Fruit fly (Drosophila melanogaster) whole organism, embryonic: ENCODE measurements around the gene ND-B18.

Source experiments
- B-H2 ChIP-seq: fragments of 200-800 bp; sonication (Bioruptor generic); optimal IDR thresholded peaks from 2 replicates; lab custom pipeline; 2018; ENCODE audit warnings: missing biosample characterization, mild to moderate bottlenecking, missing genetic modification characterization
- CG10267 ChIP-seq: fragments of 200-800 bp; sonication (Bioruptor generic); optimal IDR thresholded peaks from 2 replicates; lab custom pipeline; 2018; ENCODE audit warnings: missing biosample characterization, mild to moderate bottlenecking, missing genetic modification characterization, moderate library complexity
- CG11456 ChIP-seq: fragments of 200-800 bp; sonication (Bioruptor generic); IDR thresholded peaks from 3 replicates; pipeline ENCODE4 v1.3.6; 2022; ENCODE audit warnings: missing biosample characterization, missing genetic modification characterization
- CG13287 ChIP-seq: fragments of 200-800 bp; sonication (Bioruptor generic); IDR thresholded peaks from 2 replicates; pipeline ENCODE4 v1.3.6; 2022; ENCODE audit warnings: missing biosample characterization, missing genetic modification characterization; ENCODE audit not compliant: partially characterized antibody
- CG13624 ChIP-seq: fragments of 200-800 bp; sonication (Bioruptor generic); optimal IDR thresholded peaks from 2 replicates; lab custom pipeline; 2016; ENCODE audit warnings: missing biosample characterization, missing genetic modification characterization
- CG14050 ChIP-seq: fragments of 200-800 bp; sonication (Bioruptor generic); IDR thresholded peaks from 3 replicates; pipeline ENCODE4 v1.3.6; 2022; ENCODE audit warnings: missing biosample characterization, missing genetic modification characterization
- CG15514 ChIP-seq: fragments of 200-800 bp; sonication (Bioruptor generic); optimal IDR thresholded peaks from 3 replicates; lab custom pipeline; 2017; ENCODE audit warnings: missing biosample characterization, missing genetic modification characterization, mild to moderate bottlenecking, moderate library complexity, missing genetic modification reagents
- CG16779 ChIP-seq: fragments of 200-800 bp; sonication (Bioruptor generic); IDR thresholded peaks from 2 replicates; pipeline ENCODE4 v1.3.6; 2022; ENCODE audit warnings: missing biosample characterization, missing genetic modification characterization
- CG17186 ChIP-seq: fragments of 200-800 bp; sonication (Bioruptor generic); optimal IDR thresholded peaks from 3 replicates; lab custom pipeline; 2017; ENCODE audit warnings: missing biosample characterization, missing genetic modification reagents, missing genetic modification characterization
- CG17612 ChIP-seq: fragments of 200-800 bp; sonication (Bioruptor generic); IDR thresholded peaks from 2 replicates; pipeline ENCODE4 v1.3.6; 2022; ENCODE audit warnings: missing biosample characterization, missing genetic modification characterization
- CG1832 ChIP-seq: fragments of 200-800 bp; sonication (Bioruptor generic); optimal IDR thresholded peaks from 2 replicates; lab custom pipeline; 2017; ENCODE audit warnings: missing biosample characterization, mild to moderate bottlenecking, missing genetic modification characterization, inconsistent platforms
- CG18476 ChIP-seq: fragments of 200-800 bp; sonication (Bioruptor generic); optimal IDR thresholded peaks from 2 replicates; lab custom pipeline; 2016; ENCODE audit warnings: missing biosample characterization, mild to moderate bottlenecking, missing genetic modification characterization
- CG18619 ChIP-seq: fragments of 200-800 bp; sonication (Bioruptor generic); optimal IDR thresholded peaks from 3 replicates; lab custom pipeline; 2017; ENCODE audit warnings: missing biosample characterization, mild to moderate bottlenecking, missing genetic modification characterization
- CG31388 ChIP-seq: fragments of 200-800 bp; sonication (Bioruptor generic); optimal IDR thresholded peaks from 2 replicates; lab custom pipeline; 2016; ENCODE audit warnings: missing biosample characterization, missing genetic modification characterization
- CG34422 ChIP-seq: fragments of 200-800 bp; sonication (Bioruptor generic); IDR thresholded peaks from 3 replicates; pipeline ENCODE4 v1.3.6; 2022; ENCODE audit warnings: missing biosample characterization, missing genetic modification characterization
- CG4707 ChIP-seq: fragments of 200-800 bp; sonication (Bioruptor generic); optimal IDR thresholded peaks from 2 replicates; lab custom pipeline; 2018; ENCODE audit warnings: missing biosample characterization, mild to moderate bottlenecking, missing genetic modification characterization, moderate library complexity
- CG7963 ChIP-seq: fragments of 200-800 bp; sonication (Bioruptor generic); IDR thresholded peaks from 3 replicates; pipeline ENCODE4 v1.3.6; 2022; ENCODE audit warnings: missing biosample characterization, missing genetic modification characterization; ENCODE audit not compliant: partially characterized antibody
- CG8290 ChIP-seq, 3 experiments: fragments of 200-800 bp; sonication (Bioruptor generic); optimal IDR thresholded peaks; 2 replicates each; lab custom pipeline; 2016 to 2019; ENCODE audit warnings: missing biosample characterization in 3 of 3, missing genetic modification characterization in 3 of 3, mild to moderate bottlenecking in 2 of 3, moderate library complexity in 1 of 3
- CG8478 ChIP-seq: fragments of >200 bp; optimal IDR thresholded peaks from 2 replicates; lab custom pipeline; 2018
- CG8944 ChIP-seq: fragments of 200-800 bp; sonication (Bioruptor generic); optimal IDR thresholded peaks from 3 replicates; lab custom pipeline; 2016; ENCODE audit warnings: missing biosample characterization, missing genetic modification characterization
- CG9727 ChIP-seq: fragments of 200-800 bp; sonication (Bioruptor generic); optimal IDR thresholded peaks from 3 replicates; lab custom pipeline; 2017; ENCODE audit warnings: missing biosample characterization, mild to moderate bottlenecking, missing genetic modification characterization
- CG9797 ChIP-seq: fragments of 200-800 bp; sonication (Bioruptor generic); optimal IDR thresholded peaks from 3 replicates; lab custom pipeline; 2018; ENCODE audit warnings: missing biosample characterization, mild to moderate bottlenecking, missing genetic modification characterization
- CoRest ChIP-seq: fragments of 200-800 bp; sonication (Bioruptor generic); optimal IDR thresholded peaks from 3 replicates; lab custom pipeline; 2018; ENCODE audit warnings: missing biosample characterization, mild to moderate bottlenecking, missing genetic modification characterization, moderate library complexity
- CrebB ChIP-seq: fragments of 200-800 bp; sonication (Bioruptor generic); optimal IDR thresholded peaks from 3 replicates; lab custom pipeline; 2018; ENCODE audit warnings: missing biosample characterization, mild to moderate bottlenecking, missing genetic modification characterization
- Doc3 ChIP-seq: fragments of 200-800 bp; sonication (Bioruptor generic); IDR thresholded peaks from 3 replicates; pipeline ENCODE4 v1.3.6; 2022; ENCODE audit warnings: missing biosample characterization, missing genetic modification characterization; ENCODE audit not compliant: partially characterized antibody
- Dp ChIP-seq: fragments of 200-800 bp; sonication (Bioruptor generic); optimal IDR thresholded peaks from 2 replicates; lab custom pipeline; 2018; ENCODE audit warnings: missing biosample characterization, mild to moderate bottlenecking, missing genetic modification characterization, moderate library complexity
- Eip74EF ChIP-seq, 2 experiments: fragments of 200-800 bp in 1 of 2; fragments of >200 bp in 1 of 2; sonication (Bioruptor generic) in 1 of 2; optimal IDR thresholded peaks; 2 replicates each; lab custom pipeline; 2017 to 2019; ENCODE audit warnings: missing biosample characterization in 2 of 2, missing genetic modification characterization in 2 of 2, mild to moderate bottlenecking in 1 of 2, moderate library complexity in 1 of 2
- Hr39 ChIP-seq: fragments of >200 bp; optimal IDR thresholded peaks from 2 replicates; lab custom pipeline; 2017
- Neu2 ChIP-seq: fragments of 200-800 bp; sonication (Bioruptor generic); optimal IDR thresholded peaks from 3 replicates; lab custom pipeline; 2016; ENCODE audit warnings: missing biosample characterization, missing genetic modification characterization, borderline replicate concordance
- Optix ChIP-seq: fragments of 200-800 bp; sonication (Bioruptor generic); IDR thresholded peaks from 3 replicates; pipeline ENCODE4 v1.3.6; 2022; ENCODE audit warnings: missing biosample characterization, missing genetic modification characterization
- Side ChIP-seq: fragments of 200-800 bp; sonication (Bioruptor generic); optimal IDR thresholded peaks from 2 replicates; lab custom pipeline; 2016; ENCODE audit warnings: missing biosample characterization, missing genetic modification characterization
- Spps ChIP-seq: fragments of 200-800 bp; sonication (Bioruptor generic); optimal IDR thresholded peaks from 2 replicates; lab custom pipeline; 2018; ENCODE audit warnings: missing biosample characterization, mild to moderate bottlenecking, missing genetic modification characterization
- crc ChIP-seq: fragments of 200-800 bp; sonication (Bioruptor generic); optimal IDR thresholded peaks from 2 replicates; lab custom pipeline; 2016; ENCODE audit warnings: missing biosample characterization, missing genetic modification characterization
- fd64A ChIP-seq: fragments of 200-800 bp; sonication (Bioruptor generic); optimal IDR thresholded peaks from 3 replicates; lab custom pipeline; 2018; ENCODE audit warnings: missing biosample characterization, mild to moderate bottlenecking, missing genetic modification characterization
- gro ChIP-seq: fragments of 200-800 bp; sonication (Bioruptor generic); optimal IDR thresholded peaks from 2 replicates; lab custom pipeline; 2016; ENCODE audit warnings: missing biosample characterization, missing genetic modification characterization
- insv ChIP-seq, 2 experiments: fragments of 200-800 bp; sonication (Bioruptor generic); optimal IDR thresholded peaks; 3 replicates each; lab custom pipeline; 2016 to 2018; ENCODE audit warnings: missing biosample characterization in 2 of 2, missing genetic modification characterization in 2 of 2
- knrl ChIP-seq: fragments of 200-800 bp; sonication (Bioruptor generic); IDR thresholded peaks from 3 replicates; pipeline ENCODE4 v1.3.6; 2022; ENCODE audit warnings: missing biosample characterization, missing genetic modification characterization; ENCODE audit not compliant: partially characterized antibody
- nom ChIP-seq: fragments of 200-800 bp; sonication (Bioruptor generic); optimal IDR thresholded peaks from 2 replicates; lab custom pipeline; 2017; ENCODE audit warnings: missing biosample characterization, missing genetic modification characterization, mild to moderate bottlenecking, moderate library complexity, missing genetic modification reagents
- oc ChIP-seq: fragments of 200-800 bp; sonication (Bioruptor generic); optimal IDR thresholded peaks from 2 replicates; lab custom pipeline; 2018; ENCODE audit warnings: missing biosample characterization, mild to moderate bottlenecking, missing genetic modification characterization, moderate library complexity
- org-1 ChIP-seq: fragments of 200-800 bp; sonication (Bioruptor generic); optimal IDR thresholded peaks from 2 replicates; lab custom pipeline; 2017; ENCODE audit warnings: missing biosample characterization, missing genetic modification characterization
- pb ChIP-seq: fragments of 200-800 bp; sonication (Bioruptor generic); optimal IDR thresholded peaks from 3 replicates; lab custom pipeline; 2016; ENCODE audit warnings: missing biosample characterization, missing genetic modification characterization
- pfk ChIP-seq: fragments of 200-800 bp; sonication (Bioruptor generic); optimal IDR thresholded peaks from 2 replicates; lab custom pipeline; 2018; ENCODE audit warnings: missing biosample characterization, mild to moderate bottlenecking, missing genetic modification characterization, moderate library complexity
- pho ChIP-seq: fragments of 200-800 bp; sonication (Bioruptor generic); optimal IDR thresholded peaks from 2 replicates; lab custom pipeline; 2016; ENCODE audit warnings: missing biosample characterization, missing genetic modification characterization
- repo ChIP-seq: fragments of 200-800 bp; sonication (Bioruptor generic); optimal IDR thresholded peaks from 2 replicates; lab custom pipeline; 2016; ENCODE audit warnings: missing biosample characterization, missing genetic modification characterization
- sob ChIP-seq: fragments of 200-800 bp; sonication (Bioruptor generic); IDR thresholded peaks from 2 replicates; pipeline ENCODE4 v1.3.6; 2022; ENCODE audit warnings: missing biosample characterization, missing genetic modification characterization
- tio ChIP-seq: fragments of 200-800 bp; sonication (Bioruptor generic); optimal IDR thresholded peaks from 2 replicates; lab custom pipeline; 2017; ENCODE audit warnings: missing biosample characterization, missing genetic modification characterization, inconsistent platforms
- toy ChIP-seq: fragments of 200-800 bp; sonication (Bioruptor generic); IDR thresholded peaks from 2 replicates; pipeline ENCODE4 v1.3.6; 2022; ENCODE audit warnings: missing biosample characterization, missing genetic modification characterization
- trh ChIP-seq: fragments of 200-800 bp; sonication (Bioruptor generic); optimal IDR thresholded peaks from 2 replicates; lab custom pipeline; 2016; ENCODE audit warnings: missing biosample characterization, missing genetic modification characterization
- wor ChIP-seq: fragments of 200-800 bp; sonication (Bioruptor generic); IDR thresholded peaks from 2 replicates; pipeline ENCODE4 v1.3.6; 2022; ENCODE audit warnings: missing biosample characterization, missing genetic modification characterization

Gene ND-B18

dm6 chrX:15023826-15024545 lies 39.5 kb upstream of the ND-B18 start, which contains the start of gene be (continued):
- TF ChIP-seq CG9797 (GFP tag; lab: Kevin White, UChicago) (no peak), B-H2 (GFP tag; lab: Kevin White, UChicago) (peak; percentile 14), CG8478 (lab: Kevin White, UChicago) (no peak), CG17186 (GFP tag; lab: Kevin White, UChicago) (no peak), pfk (GFP tag; lab: Kevin White, UChicago) (peak; percentile 87), trh (GFP tag; lab: Kevin White, UChicago) (no peak), nom (GFP tag; lab: Kevin White, UChicago) (no peak), CG17612 (no peak), toy (GFP tag; lab: Robert Waterston, UW) (no peak), Side (no peak), CG16779 (no peak), CG8290 (GFP tag; optimal IDR thresholded peaks at IDR 0.05; lab: Kevin White, UChicago) (no peak), CG8290 (tag; optimal IDR thresholded peaks at IDR 0.05; lab: Kevin White, UChicago) (peak in 1 of 2 experiments; percentile 37), CG18476 (no peak), CG7963 (GFP tag; lab: Robert Waterston, UW) (no peak), pb (GFP tag; lab: Kevin White, UChicago) (no peak), Dp (GFP tag; lab: Kevin White, UChicago) (no peak), CG34422 (GFP tag; lab: Robert Waterston, UW) (no peak), CG13624 (no peak), knrl (no peak), CG1832 (GFP tag; lab: Kevin White, UChicago) (no peak), CG15514 (no peak), fd64A (GFP tag; lab: Kevin White, UChicago) (no peak), crc (GFP tag; lab: Kevin White, UChicago) (no peak), CG11456 (peak; percentile 41; the same call in 2 of the 3 replicates), insv (GFP tag; optimal IDR thresholded peaks at IDR 0.05; lab: Kevin White, UChicago) (peak in 1 of 2 experiments; percentile 25), sob (GFP tag; lab: Robert Waterston, UW) (peak; percentile 37; the same call in 1 of the 2 replicates), Neu2 (no peak), CG14050 (GFP tag; lab: Robert Waterston, UW) (peak; percentile 18; the same call in 1 of the 3 replicates), oc (tag; lab: Kevin White, UChicago) (no peak), CG9727 (GFP tag; lab: Kevin White, UChicago) (peak; percentile 87), org-1 (GFP tag; lab: Kevin White, UChicago) (peak; percentile 19), wor (GFP tag; lab: Robert Waterston, UW) (peak; percentile 36; the same call in 1 of the 2 replicates), CG8944 (GFP tag; lab: Kevin White, UChicago) (no peak), Doc3 (no peak), CG18619 (GFP tag; lab: Kevin White, UChicago) (peak; percentile 63), repo (GFP tag; lab: Kevin White, UChicago) (no peak), Hr39 (lab: Kevin White, UChicago) (no peak), CrebB (no peak), CG13287 (GFP tag; lab: Robert Waterston, UW) (peak; percentile 10; the same call in 1 of the 2 replicates), pho (GFP tag; lab: Kevin White, UChicago) (no peak), CoRest (tag; lab: Kevin White, UChicago) (peak; percentile 92), Spps (tag; lab: Kevin White, UChicago) (peak; percentile 39), Eip74EF (GFP tag; optimal IDR thresholded peaks at IDR 0.05; lab: Kevin White, UChicago) (peak in 1 of 2 experiments; percentile 50), CG10267 (tag; lab: Kevin White, UChicago) (peak; percentile 83), gro (no peak), CG4707 (GFP tag; lab: Kevin White, UChicago) (peak; percentile 3), tio (peak; percentile 16), Optix (no peak), CG31388 (GFP tag; lab: Kevin White, UChicago) (no peak)
